Fruit fly (Drosophila melanogaster): ENCODE data around the gene RpS19a.

DNA sequence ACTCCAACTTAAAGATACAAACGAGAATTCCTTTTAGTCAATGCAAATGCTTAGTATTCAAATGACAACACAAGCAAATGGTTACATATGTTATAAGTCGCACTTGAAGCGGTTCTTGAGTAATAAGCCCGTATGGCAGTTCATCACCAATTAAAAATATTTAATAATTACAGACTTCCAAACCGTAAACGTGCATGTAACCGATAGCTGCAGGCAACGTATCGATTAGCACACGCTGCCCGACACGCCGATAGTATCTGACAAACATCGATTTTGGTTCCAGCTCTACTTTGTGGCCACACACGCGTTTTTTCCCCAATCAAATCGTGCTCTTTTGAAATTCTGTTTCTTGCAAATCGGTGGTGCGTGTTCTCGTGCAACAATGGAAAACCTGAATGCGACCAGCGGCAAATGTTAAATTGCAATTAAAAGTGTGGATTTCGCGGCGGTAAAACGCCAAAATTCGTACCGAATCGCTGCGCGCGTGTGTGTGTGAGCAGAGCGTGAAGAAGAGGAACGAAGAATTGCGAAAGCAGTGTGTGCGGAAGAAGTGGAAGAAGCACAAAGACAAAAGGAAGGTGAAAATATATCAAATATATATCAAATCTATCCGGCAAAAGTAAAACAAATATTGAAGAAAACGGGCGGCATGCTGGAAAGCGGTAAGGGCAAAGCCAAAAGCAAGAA, 38.6 kb upstream of the RpS19a start, which contains the start of the genes CG9784 and Nup153:
- TF ChIP-seq CTCF (optimal IDR thresholded peaks at IDR 0.05), result no peak
- TF ChIP-seq CG8478 (optimal IDR thresholded peaks at IDR 0.05), result no peak

Measured in S2 (cell line).